Fruit fly (Drosophila melanogaster): ENCODE results near the gene ScsbetaG.

ScsbetaG gene

DNA sequence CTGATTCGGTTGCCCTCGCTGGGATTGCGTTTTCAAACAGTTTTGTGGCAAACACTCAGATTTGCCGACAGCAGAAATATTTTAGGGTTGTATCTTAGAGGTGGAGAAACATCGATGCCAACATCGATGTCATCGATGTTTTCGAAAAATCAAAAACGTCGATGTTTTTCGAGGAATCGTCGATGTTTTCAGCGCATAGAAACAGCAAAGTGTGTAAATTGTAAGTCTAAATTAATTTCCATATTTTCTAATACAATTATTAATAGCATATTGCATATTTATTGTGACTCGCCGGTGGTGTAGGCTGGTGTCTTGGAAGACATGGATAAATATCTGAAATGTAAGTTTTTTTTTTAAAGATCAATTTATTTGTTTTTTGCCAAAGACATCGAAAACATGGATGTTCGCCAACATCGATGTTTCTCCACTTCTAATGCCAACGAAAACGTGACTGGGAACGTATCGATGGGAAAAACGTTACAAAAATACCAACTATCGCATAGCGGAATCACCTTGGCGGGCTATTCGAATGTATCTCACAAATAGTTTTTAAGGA lies 40.4 kb upstream of the ScsbetaG start, which contains the start of gene TM9SF3 (continued):
- TF ChIP-seq B-H1 (GFP tag; IDR thresholded peaks at IDR 0.05) (no peak), Ets65A (GFP tag) (peak; percentile 94), CG15011 (GFP tag; optimal IDR thresholded peaks at IDR 0.05) (no peak), Lhr (GFP tag; optimal IDR thresholded peaks at IDR 0.05) (peak; percentile 28), CG9932 (GFP tag; IDR thresholded peaks at IDR 0.05) (peak; percentile 64), tup (GFP tag; optimal IDR thresholded peaks at IDR 0.05) (no peak), salm (tag; optimal IDR thresholded peaks at IDR 0.05) (no peak), CG9215 (GFP tag; IDR thresholded peaks at IDR 0.05) (no peak), CG10462 (GFP tag; optimal IDR thresholded peaks at IDR 0.05) (no peak), CG7357 (GFP tag; IDR thresholded peaks at IDR 0.05) (no peak), C15 (GFP tag; IDR thresholded peaks at IDR 0.05) (no peak), gcm (GFP tag; optimal IDR thresholded peaks at IDR 0.05) (no peak), CG30020 (tag; optimal IDR thresholded peaks at IDR 0.05) (peak; percentile 5), CG18011 (GFP tag; optimal IDR thresholded peaks at IDR 0.05) (no peak), Doc3 (GFP tag; IDR thresholded peaks at IDR 0.05; ENCODE audit: partially characterized antibody) (peak; percentile 89), CG9817 (tag; optimal IDR thresholded peaks at IDR 0.05) (no peak), Mad (GFP tag; optimal IDR thresholded peaks at IDR 0.05) (no peak), kah (GFP tag; optimal IDR thresholded peaks at IDR 0.05) (no peak), jing (GFP tag; optimal IDR thresholded peaks at IDR 0.05) (no peak), Dad (GFP tag; optimal IDR thresholded peaks at IDR 0.05) (no peak), YL-1 (GFP tag; optimal IDR thresholded peaks at IDR 0.05) (peak; percentile 31), zfh2 (GFP tag; optimal IDR thresholded peaks at IDR 0.05) (peak; percentile 22), Sox100B (GFP tag; optimal IDR thresholded peaks at IDR 0.05) (no peak), CG32767 (GFP tag; IDR thresholded peaks at IDR 0.05) (no peak), CG15514 (GFP tag; optimal IDR thresholded peaks at IDR 0.05) (peak; percentile 30), CG3838 (GFP tag; optimal IDR thresholded peaks at IDR 0.05) (no peak), mam (GFP tag; optimal IDR thresholded peaks at IDR 0.05) (peak; percentile 46), emc (GFP tag; optimal IDR thresholded peaks at IDR 0.05) (no peak), Dbx (GFP tag; IDR thresholded peaks at IDR 0.05) (no peak), abd-A (tag; optimal IDR thresholded peaks at IDR 0.05) (no peak), phol (tag; optimal IDR thresholded peaks at IDR 0.05) (peak; percentile 51), Bdp1 (GFP tag; optimal IDR thresholded peaks at IDR 0.05) (no peak), Nf-YB (GFP tag; optimal IDR thresholded peaks at IDR 0.05) (no peak), CG34376 (GFP tag; optimal IDR thresholded peaks at IDR 0.05) (no peak), sc (optimal IDR thresholded peaks at IDR 0.05) (no peak), sc (GFP tag; optimal IDR thresholded peaks at IDR 0.05) (no peak), CG17359 (tag; optimal IDR thresholded peaks at IDR 0.05) (no peak), CG3163 (GFP tag; optimal IDR thresholded peaks at IDR 0.05) (no peak), CG7372 (GFP tag; IDR thresholded peaks at IDR 0.05) (no peak), CG2129 (GFP tag; IDR thresholded peaks at IDR 0.05; ENCODE audit: partially characterized antibody) (peak; percentile 88), CG14710 (tag; optimal IDR thresholded peaks at IDR 0.05) (peak; percentile 68), CG17802 (tag; optimal IDR thresholded peaks at IDR 0.05) (no peak), CG8089 (GFP tag; optimal IDR thresholded peaks at IDR 0.05) (peak; percentile 4), CHES-1-like (GFP tag; optimal IDR thresholded peaks at IDR 0.05) (no peak), Fer3 (tag; optimal IDR thresholded peaks at IDR 0.05) (no peak), insv (GFP tag; optimal IDR thresholded peaks at IDR 0.05) (no peak), CG6175 (GFP tag; IDR thresholded peaks at IDR 0.05) (no peak), ro (GFP tag; IDR thresholded peaks at IDR 0.05) (no peak), pzg (GFP tag; optimal IDR thresholded peaks at IDR 0.05) (peak; percentile 55), bsh (GFP tag; optimal IDR thresholded peaks at IDR 0.05) (peak in 1 of 2 experiments; percentile 8), Pdp1 (GFP tag; optimal IDR thresholded peaks at IDR 0.05) (peak; percentile 1 to 23)

All from whole organism, embryonic.